Fruit fly (Drosophila melanogaster) whole organism, wandering third instar larva: ENCODE results near the gene Rab39.
A peak's percentile ranks its signal among the peaks of the same experiment; 100 is the strongest.

Experiments
- Abd-B ChIP-seq: fragments of >200 bp; optimal IDR thresholded peaks from 2 replicates; lab custom pipeline; 2017; ENCODE audit warnings: missing biosample characterization, missing genetic modification characterization
- CG32264 ChIP-seq: fragments of 200-800 bp; sonication (Bioruptor generic); optimal IDR thresholded peaks from 2 replicates; lab custom pipeline; 2016; ENCODE audit warnings: missing biosample characterization, missing genetic modification characterization
- CG9705 ChIP-seq: fragments of 200-800 bp; sonication (Bioruptor generic); optimal IDR thresholded peaks from 2 replicates; lab custom pipeline; 2018; ENCODE audit warnings: missing biosample characterization, mild to moderate bottlenecking, missing genetic modification characterization
- CrebA ChIP-seq: fragments of 200-800 bp; sonication (Bioruptor generic); optimal IDR thresholded peaks from 2 replicates; lab custom pipeline; 2016; ENCODE audit warnings: missing biosample characterization, mild to moderate bottlenecking, missing genetic modification characterization, borderline replicate concordance
- Dfd ChIP-seq: fragments of >200 bp; optimal IDR thresholded peaks from 2 replicates; lab custom pipeline; 2017; ENCODE audit warnings: missing biosample characterization, missing genetic modification characterization
- Dif ChIP-seq: fragments of 200-275, 200-300 bp; sonication (Bioruptor generic); optimal IDR thresholded peaks from 2 replicates; lab custom pipeline; 2018; ENCODE audit warnings: missing biosample characterization, missing genetic modification characterization; ENCODE audit not compliant: partially characterized antibody
- GATAd ChIP-seq: sonication (Bioruptor generic); optimal IDR thresholded peaks from 2 replicates; lab custom pipeline; 2016; ENCODE audit warnings: missing biosample characterization, missing genetic modification characterization
- HLH106 ChIP-seq: fragments of 200-800 bp; optimal IDR thresholded peaks from 3 replicates; lab custom pipeline; 2019; ENCODE audit warnings: missing biosample characterization, mild to moderate bottlenecking, missing genetic modification characterization, moderate library complexity
- Hnf4 ChIP-seq: fragments of 200-800 bp; sonication (Bioruptor generic); optimal IDR thresholded peaks from 2 replicates; lab custom pipeline; 2016; ENCODE audit warnings: missing biosample characterization, mild to moderate bottlenecking, missing genetic modification characterization
- Hr78 ChIP-seq: fragments of >200 bp; optimal IDR thresholded peaks from 2 replicates; lab custom pipeline; 2017; ENCODE audit warnings: missing biosample characterization, missing genetic modification characterization
- Hr83 ChIP-seq: fragments of 200-300 bp; sonication (Bioruptor generic); optimal IDR thresholded peaks from 2 replicates; lab custom pipeline; 2016; ENCODE audit warnings: missing biosample characterization, mild to moderate bottlenecking, missing genetic modification characterization, moderate library complexity; ENCODE audit not compliant: poor library complexity, severe bottlenecking
- Jra ChIP-seq: sonication (Bioruptor generic); optimal IDR thresholded peaks from 2 replicates; lab custom pipeline; 2016; ENCODE audit warnings: missing biosample characterization, missing genetic modification characterization
- Mio ChIP-seq: sonication (Bioruptor generic); optimal IDR thresholded peaks from 2 replicates; lab custom pipeline; 2016; ENCODE audit warnings: missing biosample characterization, missing genetic modification characterization
- Myc ChIP-seq: fragments of >200 bp; optimal IDR thresholded peaks from 2 replicates; lab custom pipeline; 2017
- N ChIP-seq: fragments of >200 bp; optimal IDR thresholded peaks from 2 replicates; lab custom pipeline; 2018; ENCODE audit warnings: missing biosample characterization, missing external identifiers, missing genetic modification characterization
- OdsH ChIP-seq: fragments of 200-800 bp; sonication (Bioruptor generic); optimal IDR thresholded peaks from 2 replicates; lab custom pipeline; 2016; ENCODE audit warnings: missing biosample characterization, mild to moderate bottlenecking, missing genetic modification characterization
- Rel ChIP-seq, 2 experiments: fragments of 200-800 bp; sonication (Bioruptor generic) in 1 of 2; optimal IDR thresholded peaks; 2 replicates in 1 of 2; 3 replicates in 1 of 2; lab custom pipeline; 2016 to 2019; ENCODE audit warnings: mild to moderate bottlenecking in 2 of 2, missing biosample characterization in 2 of 2, missing genetic modification characterization in 2 of 2, moderate library complexity in 1 of 2
- Sp1 ChIP-seq: fragments of 200-800 bp; sonication (Bioruptor generic); optimal IDR thresholded peaks from 3 replicates; lab custom pipeline; 2019; ENCODE audit warnings: missing biosample characterization, mild to moderate bottlenecking, missing genetic modification characterization, moderate library complexity
- Vsx2 ChIP-seq: fragments of 200-300, 225-300 bp; sonication (Bioruptor generic); optimal IDR thresholded peaks from 2 replicates; lab custom pipeline; 2018; ENCODE audit warnings: missing biosample characterization, missing genetic modification characterization; ENCODE audit not compliant: partially characterized antibody
- br ChIP-seq: fragments of 200-800 bp; sonication (Bioruptor generic); optimal IDR thresholded peaks from 2 replicates; lab custom pipeline; 2016; ENCODE audit warnings: missing biosample characterization, missing genetic modification characterization
- brk ChIP-seq: fragments of 200-800 bp; sonication (Bioruptor generic); optimal IDR thresholded peaks from 2 replicates; lab custom pipeline; 2016; ENCODE audit warnings: missing biosample characterization, mild to moderate bottlenecking, missing genetic modification characterization
- dl ChIP-seq, 2 experiments: fragments of 175-275, 200-275 bp in 1 of 2; fragments of 200-275 bp in 1 of 2; sonication (Bioruptor generic); optimal IDR thresholded peaks; lab custom pipeline; 2018; ENCODE audit warnings: mild to moderate bottlenecking in 2 of 2, missing biosample characterization in 2 of 2, missing genetic modification characterization in 2 of 2, moderate library complexity in 2 of 2; ENCODE audit not compliant: partially characterized antibody in 2 of 2, insufficient read depth in 1 of 2
- dmrt93B ChIP-seq: fragments of 200-800 bp; sonication (Bioruptor generic); optimal IDR thresholded peaks from 2 replicates; lab custom pipeline; 2018; ENCODE audit warnings: missing biosample characterization, mild to moderate bottlenecking, missing genetic modification characterization
- dsf ChIP-seq: sonication (Bioruptor generic); optimal IDR thresholded peaks from 2 replicates; lab custom pipeline; 2016; ENCODE audit warnings: missing biosample characterization, missing genetic modification characterization, borderline replicate concordance
- ey ChIP-seq: fragments of 200-800 bp; sonication (Bioruptor generic); optimal IDR thresholded peaks from 2 replicates; lab custom pipeline; 2016; ENCODE audit warnings: missing biosample characterization, missing genetic modification characterization
- foxo ChIP-seq, 2 experiments: fragments of 200-800 bp; sonication (Bioruptor generic); optimal IDR thresholded peaks; 2 replicates in 1 of 2; 3 replicates in 1 of 2; lab custom pipeline; 2016 to 2017; ENCODE audit warnings: missing biosample characterization in 2 of 2, missing genetic modification characterization in 2 of 2
- fru ChIP-seq: fragments of 200-800 bp; sonication (Bioruptor generic); optimal IDR thresholded peaks from 3 replicates; lab custom pipeline; 2016; ENCODE audit warnings: missing biosample characterization, mild to moderate bottlenecking, missing genetic modification characterization
- h ChIP-seq: fragments of 200-800 bp; sonication (Bioruptor generic); optimal IDR thresholded peaks from 3 replicates; lab custom pipeline; 2016; ENCODE audit warnings: missing biosample characterization, mild to moderate bottlenecking, missing genetic modification characterization
- jim ChIP-seq: fragments of 175-275, 200-325 bp; sonication (Bioruptor generic); optimal IDR thresholded peaks from 2 replicates; lab custom pipeline; 2016; ENCODE audit warnings: missing biosample characterization, mild to moderate bottlenecking, missing genetic modification characterization
- lola ChIP-seq: fragments of >200 bp; optimal IDR thresholded peaks from 2 replicates; lab custom pipeline; 2017; ENCODE audit warnings: missing biosample characterization, missing genetic modification characterization
- pan ChIP-seq: fragments of >200 bp; optimal IDR thresholded peaks from 2 replicates; lab custom pipeline; 2017
- psq ChIP-seq: fragments of 200-800 bp; sonication (Bioruptor generic); optimal IDR thresholded peaks from 3 replicates; lab custom pipeline; 2017; ENCODE audit warnings: missing biosample characterization, mild to moderate bottlenecking, missing genetic modification characterization, moderate library complexity
- rgr ChIP-seq: fragments of 200-800 bp; sonication (Bioruptor generic); optimal IDR thresholded peaks from 3 replicates; lab custom pipeline; 2016; ENCODE audit warnings: missing biosample characterization, mild to moderate bottlenecking, missing genetic modification characterization
- sage ChIP-seq: fragments of 200-800 bp; sonication (Bioruptor generic); optimal IDR thresholded peaks from 2 replicates; lab custom pipeline; 2016; ENCODE audit warnings: missing biosample characterization, mild to moderate bottlenecking, missing genetic modification characterization
- sv ChIP-seq: fragments of 200-800 bp; sonication (Bioruptor generic); optimal IDR thresholded peaks from 3 replicates; lab custom pipeline; 2016; ENCODE audit warnings: missing biosample characterization, missing genetic modification characterization
- tai ChIP-seq: sonication (Bioruptor generic); optimal IDR thresholded peaks from 2 replicates; lab custom pipeline; 2016; ENCODE audit warnings: missing biosample characterization, missing genetic modification characterization
- usp ChIP-seq: fragments of >200 bp; optimal IDR thresholded peaks from 2 replicates; lab custom pipeline; 2017; ENCODE audit warnings: missing biosample characterization, missing genetic modification characterization
- woc ChIP-seq: sonication (Bioruptor generic); optimal IDR thresholded peaks from 2 replicates; lab custom pipeline; 2016; ENCODE audit warnings: missing biosample characterization, mild to moderate bottlenecking, missing genetic modification characterization

Gene Rab39

dm6 chrX:7704262-7705174 is 30.2 kb upstream of the Rab39 start:
- TF ChIP-seq CG9705 (GFP tag; lab: Kevin White, UChicago) (no peak), CG32264 (no peak), Jra (no peak), Sp1 (GFP tag; lab: Kevin White, UChicago) (no peak), Dfd (GFP tag; lab: Kevin White, UChicago) (no peak), Hnf4 (no peak), tai (GFP tag; lab: Kevin White, UChicago) (no peak), Rel (GFP tag; optimal IDR thresholded peaks at IDR 0.05; lab: Kevin White, UChicago) (no peak), Rel (tag; optimal IDR thresholded peaks at IDR 0.05; lab: Kevin White, UChicago) (peak; percentile 97), lola (no peak), fru (GFP tag; lab: Kevin White, UChicago) (peak; percentile 1), jim (no peak), Hr78 (GFP tag; lab: Kevin White, UChicago) (no peak), Mio (GFP tag; lab: Kevin White, UChicago) (no peak), usp (GFP tag; lab: Kevin White, UChicago) (no peak), sage (no peak), HLH106 (tag; lab: Kevin White, UChicago) (no peak), dmrt93B (GFP tag; lab: Kevin White, UChicago) (no peak), CrebA (GFP tag; lab: Kevin White, UChicago) (no peak), brk (GFP tag; lab: Kevin White, UChicago) (no peak), h (GFP tag; lab: Kevin White, UChicago) (no peak), pan (no peak), Vsx2 (GFP tag; lab: Kevin White, UChicago) (no peak), dsf (GFP tag; lab: Kevin White, UChicago) (no peak), OdsH (GFP tag; lab: Kevin White, UChicago) (no peak), foxo (GFP tag; optimal IDR thresholded peaks at IDR 0.05; lab: Kevin White, UChicago) (peak in 1 of 2 experiments; percentile 2)

- TF ChIP-seq h (GFP tag; lab: Kevin White, UChicago) = peak; percentile 95
- peak; percentile 46 for TF ChIP-seq tai (GFP tag; lab: Kevin White, UChicago)
- no peak for TF ChIP-seq pan
- peak; percentile 92 for TF ChIP-seq psq (GFP tag; lab: Kevin White, UChicago)
- peak; percentile 86 for TF ChIP-seq Dif (GFP tag; lab: Kevin White, UChicago)
- peak; percentile 36 for TF ChIP-seq CG32264
- TF ChIP-seq Hr83 = peak; percentile 11
- TF ChIP-seq OdsH (GFP tag; lab: Kevin White, UChicago) = peak; percentile 94
- TF ChIP-seq usp (GFP tag; lab: Kevin White, UChicago) = no peak
- no peak for TF ChIP-seq lola
- TF ChIP-seq dsf (GFP tag; lab: Kevin White, UChicago) = peak; percentile 14
- peak in 1 of 2 experiments; percentile 96 for TF ChIP-seq foxo (GFP tag; optimal IDR thresholded peaks at IDR 0.05; lab: Kevin White, UChicago)
- TF ChIP-seq Sp1 (GFP tag; lab: Kevin White, UChicago) = peak; percentile 94
- TF ChIP-seq Vsx2 (GFP tag; lab: Kevin White, UChicago) = peak; percentile 59
- TF ChIP-seq sv (GFP tag; lab: Kevin White, UChicago) = peak; percentile 91
- TF ChIP-seq Hr78 (GFP tag; lab: Kevin White, UChicago) = no peak
- peak; percentile 11 for TF ChIP-seq Mio (GFP tag; lab: Kevin White, UChicago)
- no peak for TF ChIP-seq Myc (lab: Kevin White, UChicago)
- TF ChIP-seq Hnf4 = peak; percentile 72
- TF ChIP-seq HLH106 (tag; lab: Kevin White, UChicago) = peak; percentile 94
- peak; percentile 80 for TF ChIP-seq brk (GFP tag; lab: Kevin White, UChicago)
- peak; percentile 95 for TF ChIP-seq rgr (GFP tag; lab: Kevin White, UChicago)
- TF ChIP-seq woc (GFP tag; lab: Kevin White, UChicago) = peak; percentile 73
- TF ChIP-seq Abd-B = no peak
- peak; percentile 78 to 85 for TF ChIP-seq dl (GFP tag; optimal IDR thresholded peaks at IDR 0.05; lab: Kevin White, UChicago; ENCODE audit: insufficient read depth in 1 of 2, partially characterized antibody in 2 of 2)
- peak; percentile 57 for TF ChIP-seq sage
- TF ChIP-seq ey (GFP tag; lab: Kevin White, UChicago) = peak; percentile 91
- peak; percentile 86 for TF ChIP-seq br (GFP tag; lab: Kevin White, UChicago)
- TF ChIP-seq Jra = peak; percentile 49
- peak; percentile 29 for TF ChIP-seq GATAd (GFP tag; lab: Kevin White, UChicago)
- peak; percentile 82 for TF ChIP-seq CG9705 (GFP tag; lab: Kevin White, UChicago)
- no peak for TF ChIP-seq N (GFP tag; lab: Kevin White, UChicago)
- TF ChIP-seq jim = no peak
- peak; percentile 94 for TF ChIP-seq fru (GFP tag; lab: Kevin White, UChicago)
- TF ChIP-seq dmrt93B (GFP tag; lab: Kevin White, UChicago) = peak; percentile 93
- no peak for TF ChIP-seq CrebA (GFP tag; lab: Kevin White, UChicago)
- peak; percentile 36 for TF ChIP-seq Rel (GFP tag; optimal IDR thresholded peaks at IDR 0.05; lab: Kevin White, UChicago)
- TF ChIP-seq Rel (tag; optimal IDR thresholded peaks at IDR 0.05; lab: Kevin White, UChicago) = no peak
- TF ChIP-seq Dfd (GFP tag; lab: Kevin White, UChicago) = peak; percentile 30
Observed at dm6 chrX:7705175-7706097, 29.3 kb upstream of the Rab39 start.
